Worm (Caenorhabditis elegans) whole organism, L1 larva: Measurements from ENCODE around the gene bcf-1.
A peak's percentile ranks its signal among the peaks of the same experiment; 100 is the strongest.

ENCODE experiments used
- ama-1 ChIP-seq: fragments of 150-350 bp; optimal IDR thresholded peaks from 2 replicates; lab custom pipeline; 2014
- lin-35 ChIP-seq, 2 experiments: fragments of 150-350 bp; optimal IDR thresholded peaks; 2 replicates each; lab custom pipeline; 2014; ENCODE audit warnings: missing biosample characterization in 2 of 2, missing genetic modification characterization in 2 of 2, missing genetic modification reagents in 2 of 2
- nhr-237 ChIP-seq: fragments of 150-350 bp; optimal IDR thresholded peaks from 2 replicates; lab custom pipeline; 2014; ENCODE audit warnings: missing biosample characterization, missing genetic modification characterization
- pax-3 ChIP-seq: fragments of 200-800 bp; sonication (Bioruptor generic); optimal IDR thresholded peaks from 2 replicates; lab custom pipeline; 2018; ENCODE audit warnings: mild to moderate bottlenecking, missing genetic modification characterization, moderate library complexity, missing compliant biosample characterization
- snpc-4 ChIP-seq: fragments of 150-350 bp; optimal IDR thresholded peaks from 2 replicates; lab custom pipeline; 2014; ENCODE audit warnings: missing biosample characterization, missing genetic modification characterization
- snu-23 ChIP-seq: sonication (generic microtip); optimal IDR thresholded peaks from 2 replicates; lab custom pipeline; 2016; ENCODE audit warnings: missing genetic modification characterization, missing compliant biosample characterization
- zag-1 ChIP-seq: fragments of 150-350 bp; optimal IDR thresholded peaks from 2 replicates; lab custom pipeline; 2014; ENCODE audit warnings: missing biosample characterization, missing genetic modification characterization

DNA sequence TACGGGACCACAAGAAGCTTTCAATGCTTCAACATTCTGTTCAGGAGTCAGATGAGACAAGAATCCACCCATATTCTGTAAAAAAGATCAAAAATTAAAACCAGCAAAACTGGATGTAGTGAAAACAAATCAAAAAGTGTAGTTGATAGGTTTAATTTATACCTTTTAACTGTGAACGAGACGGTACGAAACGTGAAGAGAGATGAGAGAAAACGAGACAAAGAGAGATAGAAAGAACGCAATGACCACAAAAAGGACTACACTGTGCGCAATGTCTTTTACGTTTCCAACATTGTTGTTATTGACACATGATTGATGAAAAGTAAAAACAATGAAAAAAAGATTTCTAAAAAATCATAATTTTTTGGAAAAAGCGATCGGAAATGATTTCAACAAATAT, 43.0 kb downstream of the bcf-1 start, which contains the start of gene cest-33:
- TF ChIP-seq ama-1 = no peak
- TF ChIP-seq pax-3 (tag; lab: Kevin White, UChicago) = no peak
- peak in 1 of 2 experiments; percentile 15 for TF ChIP-seq lin-35 (GFP tag; optimal IDR thresholded peaks at IDR 0.05; lab: Kevin White, UChicago)
- no peak for TF ChIP-seq nhr-237 (tag; lab: Kevin White, UChicago)
- no peak for TF ChIP-seq zag-1 (tag; lab: Kevin White, UChicago)
- no peak for TF ChIP-seq snpc-4 (tag; lab: Kevin White, UChicago)
- peak; percentile 41 for TF ChIP-seq snu-23
